Worm (Caenorhabditis elegans): Measurements from ENCODE around the gene dyf-18.
A peak's percentile ranks its signal among the peaks of the same experiment; 100 is the strongest.

Gene dyf-18

ce11 chrIV:11782846-11783245 is 18.1 kb downstream of the dyf-18 start:
- TF ChIP-seq fkh-10 (GFP tag; optimal IDR thresholded peaks at IDR 0.05) (no peak), unc-42 (tag; optimal IDR thresholded peaks at IDR 0.05) (peak; percentile 89)

- TF ChIP-seq Y22D7AL.16 (tag; optimal IDR thresholded peaks at IDR 0.05): no peak
- peak; percentile 75 for TF ChIP-seq unc-55 (GFP tag; optimal IDR thresholded peaks at IDR 0.05)
These were observed 21.9 kb downstream of the dyf-18 start, which contains the start of gene lpr-2 for ce11 chrIV:11779028-11779427. Gene lpr-2, plus strand, starts transcription at chrIV:11779216.

- peak; percentile 19 for TF ChIP-seq unc-42 (tag; optimal IDR thresholded peaks at IDR 0.05)
- TF ChIP-seq dmd-4 (tag; optimal IDR thresholded peaks at IDR 0.05; ENCODE audit: borderline replicate concordance): no peak
These were observed 24.0 kb downstream of the dyf-18 start for ce11 chrIV:11776968-11777467.

ce11 chrIV:11773692-11774225 is 27.2 kb downstream of the dyf-18 start, which contains the start of gene lips-5:
Gene lips-5, minus strand, starts transcription at chrIV:11773742.
- TF ChIP-seq hlh-15 (tag; optimal IDR thresholded peaks at IDR 0.05) (no peak), pag-3 (tag; optimal IDR thresholded peaks at IDR 0.05; ENCODE audit: borderline replicate concordance) (no peak), lin-11 (tag; optimal IDR thresholded peaks at IDR 0.05) (no peak), unc-42 (tag; optimal IDR thresholded peaks at IDR 0.05) (no peak), ttx-3 (tag; optimal IDR thresholded peaks at IDR 0.05) (no peak), hlh-13 (GFP tag; optimal IDR thresholded peaks at IDR 0.05) (no peak), odd-2 (tag; optimal IDR thresholded peaks at IDR 0.05) (no peak), syd-9 (tag; optimal IDR thresholded peaks at IDR 0.05) (no peak), tbx-2 (tag; optimal IDR thresholded peaks at IDR 0.05) (no peak), sdc-2 (tag; optimal IDR thresholded peaks at IDR 0.05) (no peak), ceh-34 (tag; optimal IDR thresholded peaks at IDR 0.05) (no peak), nhr-11 (tag; optimal IDR thresholded peaks at IDR 0.05) (no peak)

- TF ChIP-seq ceh-45 (GFP tag; IDR thresholded peaks at IDR 0.05) (no peak), dve-1 (tag; optimal IDR thresholded peaks at IDR 0.05) (no peak), hlh-13 (GFP tag; optimal IDR thresholded peaks at IDR 0.05) (no peak), che-1 (tag; optimal IDR thresholded peaks at IDR 0.05) (no peak), pax-1 (tag; optimal IDR thresholded peaks at IDR 0.05) (no peak), sox-2 (GFP tag; IDR thresholded peaks at IDR 0.05) (no peak), hlh-15 (tag; optimal IDR thresholded peaks at IDR 0.05) (no peak), dmd-4 (tag; optimal IDR thresholded peaks at IDR 0.05; ENCODE audit: borderline replicate concordance) (no peak), unc-86 (tag; optimal IDR thresholded peaks at IDR 0.05) (no peak), gmeb-2 (tag; optimal IDR thresholded peaks at IDR 0.05) (no peak), nhr-232 (tag; optimal IDR thresholded peaks at IDR 0.05) (no peak), syd-9 (tag; optimal IDR thresholded peaks at IDR 0.05) (no peak), hlh-30 (tag; optimal IDR thresholded peaks at IDR 0.05; ENCODE audit: insufficient read depth) (no peak), ama-1 (optimal IDR thresholded peaks at IDR 0.05) (no peak)
These were observed 28.9 kb downstream of the dyf-18 start for ce11 chrIV:11772119-11772518.

- TF ChIP-seq eyg-1 (tag; optimal IDR thresholded peaks at IDR 0.05) (no peak), ceh-19 (GFP tag; optimal IDR thresholded peaks at IDR 0.05) (no peak), elt-2 (tag; optimal IDR thresholded peaks at IDR 0.05) (peak; percentile 34), pros-1 (tag; optimal IDR thresholded peaks at IDR 0.05) (no peak)
These were observed 29.9 kb downstream of the dyf-18 start for ce11 chrIV:11771064-11771463.

- no peak for TF ChIP-seq hlh-30 (tag; optimal IDR thresholded peaks at IDR 0.05; ENCODE audit: insufficient read depth)
- no peak for TF ChIP-seq gmeb-2 (tag; optimal IDR thresholded peaks at IDR 0.05)
- TF ChIP-seq C08G9.2 (tag; optimal IDR thresholded peaks at IDR 0.05): no peak
- TF ChIP-seq ceh-30 (tag; optimal IDR thresholded peaks at IDR 0.05): no peak
- TF ChIP-seq K09A11.1 (tag; optimal IDR thresholded peaks at IDR 0.05; ENCODE audit: insufficient read depth): no peak
- no peak for TF ChIP-seq ceh-22 (tag; optimal IDR thresholded peaks at IDR 0.05)
- no peak for TF ChIP-seq lin-11 (tag; optimal IDR thresholded peaks at IDR 0.05)
- TF ChIP-seq nfya-1 (tag; optimal IDR thresholded peaks at IDR 0.05): no peak
- no peak for TF ChIP-seq odd-2 (tag; optimal IDR thresholded peaks at IDR 0.05)
- no peak for TF ChIP-seq fkh-10 (GFP tag; optimal IDR thresholded peaks at IDR 0.05)
These were observed 31.2 kb downstream of the dyf-18 start for ce11 chrIV:11769769-11770168.
